Worm (Caenorhabditis elegans): ENCODE data around the gene cky-1.

Gene cky-1

ce11 chrV:12732734-12733133, 3.8 kb upstream of the cky-1 start:
- TF ChIP-seq nhr-80 (tag; optimal IDR thresholded peaks at IDR 0.05) = peak; percentile 5
- no peak for TF ChIP-seq B0261.1 (tag; optimal IDR thresholded peaks at IDR 0.05)

DNA sequence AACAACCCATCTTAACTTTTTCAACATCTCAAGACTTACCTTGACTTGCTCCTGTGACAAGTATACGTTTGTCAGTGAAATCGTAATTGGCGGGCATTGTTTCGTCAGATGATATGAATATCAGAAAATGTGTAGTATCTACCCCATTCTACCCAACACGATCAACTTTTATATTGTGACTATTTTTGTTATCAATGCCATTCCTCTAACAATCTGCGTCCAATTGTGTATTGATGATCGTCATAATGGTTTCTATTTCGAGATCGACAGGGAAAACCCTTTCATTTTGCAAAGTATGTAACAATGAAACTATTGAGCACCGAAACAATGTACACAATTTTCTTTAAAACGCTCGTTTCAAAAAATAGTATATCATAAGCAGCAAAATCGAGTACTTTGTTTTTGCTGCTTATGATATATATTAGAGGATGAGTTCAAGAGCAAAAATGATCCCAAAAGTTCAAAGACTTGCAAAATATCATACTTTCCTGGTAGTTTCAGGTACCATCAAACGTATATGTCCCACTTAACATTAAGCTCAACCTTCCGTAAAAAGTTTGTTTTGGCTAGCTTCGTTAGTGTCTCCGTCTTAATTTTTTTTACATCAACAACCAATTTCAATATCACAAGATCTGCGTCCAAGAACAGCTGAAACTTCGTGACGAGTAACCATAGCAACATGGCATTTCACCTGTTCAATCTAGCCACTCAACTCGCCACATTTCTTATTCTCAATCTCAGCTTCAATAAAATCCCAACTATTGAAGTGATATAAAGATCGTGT, 2.8 kb upstream of the cky-1 start, which contains the start of the genes dhs-21 and xbx-9:
dhs-21 (minus strand) TSS at position 181 of the 784 bp plus-strand sequence.
xbx-9 (plus strand) TSS at position 734 of the 784 bp plus-strand sequence.
- TF ChIP-seq nhr-80 (tag; optimal IDR thresholded peaks at IDR 0.05) = peak; percentile 70
- no peak for TF ChIP-seq athp-1 (tag; optimal IDR thresholded peaks at IDR 0.05)

ce11 chrV:12741684-12742083, 5.2 kb downstream of the cky-1 start, which contains the start of gene hrg-7:
Gene hrg-7 (plus strand): TSS chrV:12742041.
- TF ChIP-seq ztf-28 (GFP tag; IDR thresholded peaks at IDR 0.05) = no peak
- TF ChIP-seq gei-17 (GFP tag; optimal IDR thresholded peaks at IDR 0.05) = no peak
- TF ChIP-seq nhr-80 (tag; optimal IDR thresholded peaks at IDR 0.05) = peak; percentile 94
- TF ChIP-seq F57C9.4 (tag; optimal IDR thresholded peaks at IDR 0.05) = no peak
- no peak for TF ChIP-seq dox-1 (GFP tag; IDR thresholded peaks at IDR 0.05)
- no peak for TF ChIP-seq F49E8.2 (tag; optimal IDR thresholded peaks at IDR 0.05; ENCODE audit: insufficient read depth)
- no peak for TF ChIP-seq die-1 (tag; optimal IDR thresholded peaks at IDR 0.05)

DNA sequence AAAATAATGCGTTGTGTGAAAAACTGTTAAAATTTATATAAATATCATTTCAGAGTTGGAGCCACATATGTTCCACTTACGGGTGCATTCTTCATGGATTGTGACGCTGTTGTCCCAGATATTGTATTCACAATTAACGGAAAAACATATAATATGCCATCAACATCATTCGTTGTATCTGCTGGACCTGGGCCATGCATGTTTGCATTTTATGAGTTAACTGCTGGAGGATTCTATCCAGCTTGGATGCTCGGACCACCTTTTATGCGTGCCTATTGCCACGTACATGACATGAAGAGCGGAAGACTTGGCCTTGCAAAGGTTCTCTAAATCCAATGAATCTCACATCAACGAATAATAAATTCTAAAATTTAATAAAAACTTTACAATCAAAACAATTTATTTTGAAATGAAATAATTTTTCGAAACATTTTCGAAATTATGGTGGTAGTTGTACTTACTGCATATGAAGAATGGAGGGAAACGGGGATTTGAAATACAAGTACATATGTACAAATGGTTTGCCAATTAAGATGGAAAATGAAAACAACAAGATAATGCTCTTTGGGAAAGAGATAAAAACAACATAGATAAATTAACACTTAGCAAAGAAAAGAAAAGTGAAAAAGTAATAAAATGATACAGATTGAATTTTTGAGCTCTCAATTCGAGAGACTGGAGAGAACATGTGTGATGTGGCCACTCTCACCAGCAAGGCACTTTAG, 7.4 kb downstream of the cky-1 start:
- TF ChIP-seq mes-4 (tag; optimal IDR thresholded peaks at IDR 0.05) = no peak
- peak; percentile 41 for TF ChIP-seq nhr-80 (tag; optimal IDR thresholded peaks at IDR 0.05)
- 0 out of 2 replicates have a peak, but pooled peaks have one; percentile 19 for TF ChIP-seq cebp-2 (GFP tag; IDR thresholded peaks at IDR 0.05)
- no peak for TF ChIP-seq somi-1 (GFP tag; optimal IDR thresholded peaks at IDR 0.05)
- TF ChIP-seq efl-1 (GFP tag; optimal IDR thresholded peaks at IDR 0.05) = no peak
- no peak for TF ChIP-seq ztf-28 (GFP tag; IDR thresholded peaks at IDR 0.05)
- no peak for TF ChIP-seq gei-17 (GFP tag; optimal IDR thresholded peaks at IDR 0.05)
- no peak for TF ChIP-seq F57A8.1 (GFP tag; optimal IDR thresholded peaks at IDR 0.05)
- TF ChIP-seq ccch-3 (GFP tag; optimal IDR thresholded peaks at IDR 0.05) = no peak
- peak; percentile 11 for TF ChIP-seq chd-7 (tag; optimal IDR thresholded peaks at IDR 0.05)
- TF ChIP-seq T07F8.4 (tag; optimal IDR thresholded peaks at IDR 0.05) = no peak
- TF ChIP-seq ekl-4 (GFP tag; IDR thresholded peaks at IDR 0.05) = no peak
- no peak for TF ChIP-seq hlh-26 (GFP tag; conservative IDR thresholded peaks at IDR 0.05)
- TF ChIP-seq lin-40 (tag; optimal IDR thresholded peaks at IDR 0.05) = no peak
- TF ChIP-seq B0261.1 (tag; optimal IDR thresholded peaks at IDR 0.05) = no peak
- peak; percentile 38 for TF ChIP-seq nhr-90 (tag; optimal IDR thresholded peaks at IDR 0.05)
- TF ChIP-seq ZK185.1 (tag; optimal IDR thresholded peaks at IDR 0.05; ENCODE audit: poor library complexity, severe bottlenecking) = no peak
- TF ChIP-seq lag-1 (GFP tag; IDR thresholded peaks at IDR 0.05) = no peak
- TF ChIP-seq rec-8 (tag; optimal IDR thresholded peaks at IDR 0.05) = no peak
- no peak for TF ChIP-seq attf-6 (GFP tag; IDR thresholded peaks at IDR 0.05)
- no peak for TF ChIP-seq mxl-1 (tag; optimal IDR thresholded peaks at IDR 0.05)
- TF ChIP-seq ceh-100 (GFP tag; IDR thresholded peaks at IDR 0.05) = no peak
- peak; percentile 55 for TF ChIP-seq F52B5.7 (tag; optimal IDR thresholded peaks at IDR 0.05)
- no peak for TF ChIP-seq ceh-79 (tag; optimal IDR thresholded peaks at IDR 0.05)
- TF ChIP-seq nfyb-1 (GFP tag; IDR thresholded peaks at IDR 0.05) = 0 out of 2 replicates have a peak, but pooled peaks have one; percentile 17
- TF ChIP-seq nhr-27 (tag; optimal IDR thresholded peaks at IDR 0.05) = no peak
- TF ChIP-seq ztf-25 (GFP tag; IDR thresholded peaks at IDR 0.05) = no peak
- no peak for TF ChIP-seq fkh-3 (tag; optimal IDR thresholded peaks at IDR 0.05)

Data from whole organism, young adult.